Fruit fly (Drosophila melanogaster) whole organism, pupa: ENCODE measurements around the gene beta-Spec.

Source experiments
- CG15710 ChIP-seq: fragments of 200-800 bp; sonication (Bioruptor generic); optimal IDR thresholded peaks from 2 replicates; lab custom pipeline; 2018; ENCODE audit warnings: missing biosample characterization, mild to moderate bottlenecking, missing genetic modification characterization, moderate library complexity
- CG17806 ChIP-seq: fragments of 200-800 bp; sonication (Bioruptor generic); optimal IDR thresholded peaks from 2 replicates; lab custom pipeline; 2018; ENCODE audit warnings: missing biosample characterization, mild to moderate bottlenecking, missing genetic modification characterization, moderate library complexity
- CG32121 ChIP-seq: fragments of 200-800 bp; sonication (Bioruptor generic); IDR thresholded peaks from 2 replicates; pipeline ENCODE4 v1.3.6; 2022; ENCODE audit warnings: missing biosample characterization, missing genetic modification characterization
- D1 ChIP-seq: fragments of 200-800 bp; sonication (Bioruptor generic); optimal IDR thresholded peaks from 2 replicates; lab custom pipeline; 2018; ENCODE audit warnings: missing biosample characterization, mild to moderate bottlenecking, missing genetic modification characterization, moderate library complexity
- EcR ChIP-seq: fragments of 200-800 bp; sonication (Bioruptor generic); optimal IDR thresholded peaks from 3 replicates; lab custom pipeline; 2019; ENCODE audit warnings: missing biosample characterization, missing genetic modification characterization, mild to moderate bottlenecking, moderate library complexity, missing genetic modification reagents
- Ets98B ChIP-seq: fragments of 200-800 bp; sonication (Bioruptor generic); IDR thresholded peaks from 2 replicates; pipeline ENCODE4 v1.3.6; 2022; ENCODE audit warnings: missing biosample characterization, missing genetic modification characterization
- fd96Ca ChIP-seq: fragments of 200-800 bp; sonication (Bioruptor generic); IDR thresholded peaks from 3 replicates; pipeline ENCODE4 v1.3.6; 2022; ENCODE audit warnings: missing biosample characterization, missing genetic modification characterization
- rn ChIP-seq: fragments of 200-800 bp; sonication (Bioruptor generic); IDR thresholded peaks from 2 replicates; pipeline ENCODE4 v1.3.6; 2022; ENCODE audit warnings: missing biosample characterization, missing genetic modification characterization

dm6 chrX:17651216-17651997 lies 5.8 kb upstream of the beta-Spec start:
- TF ChIP-seq fd96Ca (GFP tag; lab: Robert Waterston, UW) = no peak
- TF ChIP-seq CG17806 (tag; lab: Kevin White, UChicago) = no peak
- TF ChIP-seq rn = no peak
- no peak for TF ChIP-seq CG32121
- TF ChIP-seq EcR = peak; percentile 46
- no peak for TF ChIP-seq Ets98B
- no peak for TF ChIP-seq D1 (tag; lab: Kevin White, UChicago)
- TF ChIP-seq CG15710 = no peak
